Worm (Caenorhabditis elegans): ENCODE results near the gene sri-53.

sri-53 gene

ce11 chrII:3158985-3159384, 43.4 kb downstream of the sri-53 start, which contains the start of gene sri-34:
TSS of gene sri-34 (minus strand) at chrII:3159085.
- TF ChIP-seq vab-15 (tag; optimal IDR thresholded peaks at IDR 0.05) (no peak), lsy-2 (tag; optimal IDR thresholded peaks at IDR 0.05) (no peak), Y116A8C.19 (tag; optimal IDR thresholded peaks at IDR 0.05; ENCODE audit: borderline replicate concordance) (no peak), nhr-84 (tag; optimal IDR thresholded peaks at IDR 0.05) (no peak), F16B12.6 (tag; optimal IDR thresholded peaks at IDR 0.05) (no peak), tlp-1 (tag; optimal IDR thresholded peaks at IDR 0.05) (no peak), sox-4 (tag; optimal IDR thresholded peaks at IDR 0.05) (no peak), mef-2 (tag; optimal IDR thresholded peaks at IDR 0.05) (no peak), ceh-82 (tag; optimal IDR thresholded peaks at IDR 0.05) (no peak)

- no peak for TF ChIP-seq jun-1 (tag; optimal IDR thresholded peaks at IDR 0.05)
- TF ChIP-seq fkh-8 (tag; optimal IDR thresholded peaks at IDR 0.05), result peak; percentile 57
- no peak for TF ChIP-seq ztf-4 (tag; optimal IDR thresholded peaks at IDR 0.05)
- no peak for TF ChIP-seq dpl-1 (GFP tag; optimal IDR thresholded peaks at IDR 0.05)
Measured at ce11 chrII:3156749-3157148, 45.7 kb downstream of the sri-53 start, which contains the start of gene sri-33. TSS of gene sri-33 (minus strand) at chrII:3156849.

- TF ChIP-seq elt-3 (tag; optimal IDR thresholded peaks at IDR 0.05), result no peak
Measured at ce11 chrII:3154383-3154782, 48.0 kb downstream of the sri-53 start, which contains the start of gene sri-32. TSS of gene sri-32 (minus strand) at chrII:3154483.

- TF ChIP-seq sup-37 (GFP tag; optimal IDR thresholded peaks at IDR 0.05) (no peak), alr-1 (tag; optimal IDR thresholded peaks at IDR 0.05; ENCODE audit: borderline replicate concordance) (no peak), blmp-1 (tag; optimal IDR thresholded peaks at IDR 0.05) (no peak), nhr-19 (GFP tag; conservative IDR thresholded peaks at IDR 0.05) (no peak), dsc-1 (tag; optimal IDR thresholded peaks at IDR 0.05) (no peak), xbp-1 (tag; optimal IDR thresholded peaks at IDR 0.05) (no peak), pax-3 (tag; optimal IDR thresholded peaks at IDR 0.05) (no peak), lir-3 (tag; optimal IDR thresholded peaks at IDR 0.05; ENCODE audit: poor library complexity) (no peak), sox-4 (tag; optimal IDR thresholded peaks at IDR 0.05) (no peak), nhr-84 (tag; optimal IDR thresholded peaks at IDR 0.05) (no peak), pqm-1 (tag; optimal IDR thresholded peaks at IDR 0.05) (no peak), fkh-4 (tag; optimal IDR thresholded peaks at IDR 0.05; ENCODE audit: borderline replicate concordance) (no peak), ztf-4 (tag; optimal IDR thresholded peaks at IDR 0.05) (no peak), unc-62 (GFP tag; optimal IDR thresholded peaks at IDR 0.05) (no peak), nhr-47 (tag; optimal IDR thresholded peaks at IDR 0.05) (no peak), lin-39 (tag; optimal IDR thresholded peaks at IDR 0.05) (no peak)
Measured at ce11 chrII:3151615-3152014, 50.8 kb downstream of the sri-53 start, which contains the start of the genes T10D4.14 and T10D4.19. TSS of gene T10D4.14 (minus strand) at chrII:3151715. TSS of gene T10D4.19 (plus strand) at chrII:3151918.
